Worm (Caenorhabditis elegans) whole organism, L3 larva: Measurements from ENCODE around the gene scl-25.

ENCODE experiments used
- ZK546.5 ChIP-seq: sonication (generic microtip); optimal IDR thresholded peaks from 2 replicates; lab custom pipeline; 2017; ENCODE audit warnings: missing biosample characterization, missing genetic modification characterization
- ceh-16 ChIP-seq: sonication (generic microtip); optimal IDR thresholded peaks from 2 replicates; lab custom pipeline; 2017; ENCODE audit warnings: missing biosample characterization, missing genetic modification characterization
- ceh-28 ChIP-seq: fragments of 150-350 bp; optimal IDR thresholded peaks from 2 replicates; lab custom pipeline; 2014; ENCODE audit warnings: missing biosample characterization, missing genetic modification reagents, missing genetic modification characterization
- ceh-82 ChIP-seq: fragments of 150-350 bp; optimal IDR thresholded peaks from 2 replicates; lab custom pipeline; 2014; ENCODE audit warnings: missing biosample characterization, missing genetic modification characterization
- ceh-9 ChIP-seq: sonication (generic microtip); optimal IDR thresholded peaks from 2 replicates; lab custom pipeline; 2018; ENCODE audit warnings: missing biosample characterization, missing genetic modification characterization
- egl-27 ChIP-seq: sonication (generic microtip); optimal IDR thresholded peaks from 4 replicates; lab custom pipeline; 2017; ENCODE audit warnings: missing biosample characterization, missing genetic modification reagents, missing genetic modification characterization
- egl-5 ChIP-seq: fragments of 150-350 bp; optimal IDR thresholded peaks from 2 replicates; lab custom pipeline; 2017; ENCODE audit warnings: missing biosample characterization, missing genetic modification reagents, missing genetic modification characterization, inconsistent platforms
- elt-1 ChIP-seq: fragments of 150-350 bp; optimal IDR thresholded peaks from 2 replicates; lab custom pipeline; 2014; ENCODE audit warnings: missing biosample characterization, missing genetic modification characterization
- elt-3 ChIP-seq, 3 experiments: fragments of 150-350 bp in 1 of 3; sonication (generic microtip) in 2 of 3; optimal IDR thresholded peaks; 2 replicates in 2 of 3; 4 replicates in 1 of 3; lab custom pipeline; 2014 to 2017; ENCODE audit warnings: missing biosample characterization in 3 of 3, missing genetic modification characterization in 3 of 3
- eor-1 ChIP-seq, 2 experiments: fragments of 150-350 bp; optimal IDR thresholded peaks; 2 replicates each; lab custom pipeline; 2014 to 2018; ENCODE audit warnings: missing biosample characterization in 2 of 2, missing genetic modification characterization in 2 of 2
- fkh-10 ChIP-seq: sonication (generic microtip); optimal IDR thresholded peaks from 2 replicates; lab custom pipeline; 2017; ENCODE audit warnings: missing biosample characterization, missing genetic modification reagents, missing genetic modification characterization
- fkh-2 ChIP-seq: fragments of 150-350 bp; optimal IDR thresholded peaks from 2 replicates; lab custom pipeline; 2014; ENCODE audit warnings: missing biosample characterization, missing genetic modification reagents, missing genetic modification characterization
- lin-15B ChIP-seq: fragments of 150-350 bp; optimal IDR thresholded peaks from 2 replicates; lab custom pipeline; 2014; ENCODE audit warnings: missing biosample characterization, missing genetic modification characterization
- lin-39 ChIP-seq: fragments of 150-350 bp; optimal IDR thresholded peaks from 2 replicates; lab custom pipeline; 2018; ENCODE audit warnings: missing biosample characterization, missing genetic modification reagents, missing genetic modification characterization
- lsy-12 ChIP-seq: sonication (generic microtip); optimal IDR thresholded peaks from 2 replicates; lab custom pipeline; 2016; ENCODE audit warnings: mild to moderate bottlenecking, missing genetic modification characterization, missing compliant biosample characterization
- mdl-1 ChIP-seq: fragments of 150-350 bp; optimal IDR thresholded peaks from 2 replicates; lab custom pipeline; 2014; ENCODE audit warnings: missing biosample characterization, missing genetic modification characterization
- mml-1 ChIP-seq: fragments of 150-350 bp; sonication (generic microtip); optimal IDR thresholded peaks from 3 replicates; lab custom pipeline; 2014; ENCODE audit warnings: missing biosample characterization, missing genetic modification characterization
- nhr-11 ChIP-seq: fragments of 150-350 bp; optimal IDR thresholded peaks from 2 replicates; lab custom pipeline; 2014; ENCODE audit warnings: missing biosample characterization, missing genetic modification characterization
- nhr-12 ChIP-seq: fragments of 150-350 bp; optimal IDR thresholded peaks from 2 replicates; lab custom pipeline; 2014; ENCODE audit warnings: missing biosample characterization, missing genetic modification characterization
- nhr-25 ChIP-seq: sonication (generic microtip); optimal IDR thresholded peaks from 2 replicates; lab custom pipeline; 2017; ENCODE audit warnings: missing biosample characterization, missing genetic modification characterization
- nhr-28 ChIP-seq: fragments of 150-350 bp; optimal IDR thresholded peaks from 2 replicates; lab custom pipeline; 2014; ENCODE audit warnings: missing biosample characterization, missing genetic modification characterization
- nhr-43 ChIP-seq: sonication (generic microtip); optimal IDR thresholded peaks from 2 replicates; lab custom pipeline; 2016; ENCODE audit warnings: mild to moderate bottlenecking, missing genetic modification characterization, missing compliant biosample characterization; ENCODE audit not compliant: poor library complexity, severe bottlenecking
- nhr-67 ChIP-seq: fragments of 150-350 bp; optimal IDR thresholded peaks from 2 replicates; lab custom pipeline; 2014; ENCODE audit warnings: missing biosample characterization, missing genetic modification characterization
- nhr-76 ChIP-seq: fragments of 150-350 bp; sonication (generic microtip); optimal IDR thresholded peaks from 5 replicates; lab custom pipeline; 2014; ENCODE audit warnings: missing biosample characterization, missing genetic modification characterization
- nhr-77 ChIP-seq: fragments of 150-350 bp; optimal IDR thresholded peaks from 2 replicates; lab custom pipeline; 2014; ENCODE audit warnings: missing biosample characterization, missing genetic modification characterization
- pha-4 ChIP-seq: fragments of 150-350 bp; optimal IDR thresholded peaks from 2 replicates; lab custom pipeline; 2014; ENCODE audit warnings: missing biosample characterization, missing genetic modification reagents, missing genetic modification characterization
- sea-2 ChIP-seq: fragments of 150-350 bp; sonication (generic microtip); optimal IDR thresholded peaks from 4 replicates; lab custom pipeline; 2014; ENCODE audit warnings: missing biosample characterization, missing genetic modification reagents, missing genetic modification characterization
- skn-1 ChIP-seq: fragments of 150-350 bp; optimal IDR thresholded peaks from 2 replicates; lab custom pipeline; 2014; ENCODE audit warnings: missing biosample characterization, missing genetic modification characterization
- snpc-4 ChIP-seq: fragments of 150-350 bp; optimal IDR thresholded peaks from 2 replicates; lab custom pipeline; 2014; ENCODE audit warnings: missing biosample characterization, missing genetic modification characterization
- unc-62 ChIP-seq: fragments of 150-350 bp; sonication (generic microtip); optimal IDR thresholded peaks from 4 replicates; lab custom pipeline; 2014; ENCODE audit warnings: missing biosample characterization, missing genetic modification reagents, missing genetic modification characterization
- zag-1 ChIP-seq: fragments of 150-350 bp; optimal IDR thresholded peaks from 2 replicates; lab custom pipeline; 2014; ENCODE audit warnings: missing biosample characterization, missing genetic modification characterization
- ztf-11 ChIP-seq: fragments of 150-350 bp; optimal IDR thresholded peaks from 2 replicates; lab custom pipeline; 2014; ENCODE audit warnings: missing biosample characterization, missing genetic modification characterization
- ztf-4 ChIP-seq: fragments of 150-350 bp; optimal IDR thresholded peaks from 2 replicates; lab custom pipeline; 2014; ENCODE audit warnings: missing biosample characterization, missing genetic modification characterization

The scl-25 gene

DNA sequence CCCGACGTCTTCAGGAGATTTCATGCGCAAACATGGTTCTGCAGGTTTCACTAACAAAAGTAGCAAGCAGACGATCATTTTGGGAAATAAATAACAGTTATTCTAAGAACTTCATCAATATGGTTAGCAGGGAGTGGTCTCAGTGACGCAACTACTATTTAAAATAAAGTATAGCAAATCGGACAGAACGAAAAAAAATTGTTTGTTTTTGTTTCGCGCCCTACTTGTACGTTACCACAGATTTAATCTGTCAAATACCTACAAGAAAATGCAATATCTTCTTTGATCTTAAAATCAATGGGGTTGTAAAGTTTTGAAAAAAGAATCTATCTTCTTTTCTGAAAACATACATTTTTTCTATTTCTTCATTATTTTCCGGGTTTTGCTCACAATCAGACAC, 26.6 kb upstream of the scl-25 start, which contains the start of gene srz-96:
srz-96 (plus strand) TSS at position 301 of the 400 bp plus-strand sequence.
- TF ChIP-seq lin-39 (no peak), sea-2 (GFP tag; lab: Kevin White, UChicago) (no peak), elt-3 (tag; optimal IDR thresholded peaks at IDR 0.05; lab: Kevin White, UChicago) (no peak), ztf-11 (no peak)

ce11 chrV:17201847-17202246, 23.6 kb upstream of the scl-25 start, which contains the start of gene Y68A4A.10:
Gene Y68A4A.10 (plus strand): TSS chrV:17202147.
- TF ChIP-seq nhr-77 (no peak), skn-1 (tag; lab: Kevin White, UChicago) (no peak), mml-1 (tag; lab: Kevin White, UChicago) (no peak), nhr-67 (tag; lab: Kevin White, UChicago) (no peak), nhr-43 (tag; lab: Kevin White, UChicago) (no peak), lsy-12 (no peak), ceh-9 (tag; lab: Kevin White, UChicago) (no peak), egl-27 (tag; lab: Kevin White, UChicago) (no peak), nhr-12 (tag; lab: Kevin White, UChicago) (no peak)
- TF ChIP-seq, all 47 proteins: peak for 0

- no peak for TF ChIP-seq lsy-12
- TF ChIP-seq nhr-12 (tag; lab: Kevin White, UChicago): no peak
These were observed 19.0 kb upstream of the scl-25 start for ce11 chrV:17206469-17206868.

DNA sequence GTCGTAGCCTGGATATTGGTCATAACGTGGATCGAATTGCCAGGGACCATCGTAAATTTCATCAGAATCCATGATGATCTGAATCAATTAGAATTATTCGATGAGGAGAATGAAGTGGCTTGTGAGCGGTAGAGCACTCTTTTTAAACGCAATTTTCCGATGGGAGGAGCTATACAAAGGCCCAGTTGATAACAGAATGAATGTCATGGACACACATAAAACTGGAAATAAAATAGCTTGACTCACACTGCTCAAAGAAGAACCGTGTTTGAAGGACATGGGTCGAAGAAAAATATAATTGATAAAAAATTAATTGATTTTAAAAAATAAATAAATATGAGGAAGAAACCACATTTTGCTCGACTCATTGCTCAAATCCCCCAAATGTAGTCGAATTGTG, 17.4 kb upstream of the scl-25 start, which contains the start of gene Y68A4A.13:
Y68A4A.13 (minus strand) TSS at position 101 of the 400 bp plus-strand sequence.
- no peak for TF ChIP-seq egl-5 (tag; lab: Kevin White, UChicago)
- TF ChIP-seq ztf-4 (tag; lab: Kevin White, UChicago): no peak
- no peak for TF ChIP-seq ZK546.5
- no peak for TF ChIP-seq lin-15B
- no peak for TF ChIP-seq nhr-28 (tag; lab: Kevin White, UChicago)
- TF ChIP-seq ceh-28 (tag; lab: Kevin White, UChicago): no peak

DNA sequence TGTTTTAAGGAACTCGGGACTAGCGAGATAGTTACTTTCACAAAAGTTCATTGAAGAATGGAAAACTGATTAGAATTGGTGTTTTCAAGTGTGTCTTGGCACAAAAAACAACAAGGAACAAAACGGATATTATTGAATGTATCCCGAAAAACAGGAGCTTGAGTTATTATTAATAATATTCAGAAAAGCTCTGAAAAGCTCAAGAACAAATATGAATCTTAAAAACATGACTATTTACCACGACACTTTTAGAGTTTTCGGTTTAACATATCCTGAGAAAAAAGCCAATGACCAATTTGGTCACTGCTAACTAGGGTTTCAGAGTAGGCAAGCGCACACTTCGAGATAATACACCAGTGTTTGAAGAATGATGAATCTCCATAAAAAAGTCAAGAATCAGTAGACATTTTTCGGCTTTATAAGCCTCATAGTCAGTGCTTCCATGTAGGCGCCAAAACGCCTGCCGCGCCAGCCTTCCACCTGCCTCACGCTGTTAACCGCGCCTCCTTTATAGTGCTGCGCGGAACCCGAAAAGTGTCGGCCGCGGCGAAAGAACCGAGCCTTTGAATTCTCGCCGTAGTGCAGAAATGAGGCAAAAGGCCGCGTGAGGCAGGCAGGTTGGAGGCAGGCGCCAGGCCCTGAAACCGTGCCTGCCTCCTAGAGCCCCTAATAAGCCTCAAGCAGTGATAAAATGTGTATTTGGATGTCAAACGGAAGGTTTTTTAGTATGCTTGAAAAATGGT, 13.3 kb upstream of the scl-25 start, which contains the start of gene srh-236:
srh-236 (minus strand) TSS at position 51 of the 743 bp plus-strand sequence.
- TF ChIP-seq ceh-16 (tag; lab: Kevin White, UChicago) (no peak), fkh-10 (GFP tag; lab: Kevin White, UChicago) (no peak), nhr-43 (tag; lab: Kevin White, UChicago) (no peak), lin-39 (no peak), ceh-28 (tag; lab: Kevin White, UChicago) (no peak), nhr-11 (tag; lab: Kevin White, UChicago) (no peak), nhr-25 (tag; lab: Kevin White, UChicago) (no peak), mdl-1 (tag; lab: Kevin White, UChicago) (no peak), egl-5 (tag; lab: Kevin White, UChicago) (no peak), lin-15B (no peak), ztf-11 (no peak), ztf-4 (tag; lab: Kevin White, UChicago) (no peak), nhr-28 (tag; lab: Kevin White, UChicago) (no peak), sea-2 (GFP tag; lab: Kevin White, UChicago) (no peak), pha-4 (tag; lab: Kevin White, UChicago) (no peak), unc-62 (GFP tag; lab: Kevin White, UChicago) (no peak), elt-1 (tag; lab: Kevin White, UChicago) (no peak), lsy-12 (no peak)
- TF ChIP-seq, all 47 proteins: peak for 0

DNA sequence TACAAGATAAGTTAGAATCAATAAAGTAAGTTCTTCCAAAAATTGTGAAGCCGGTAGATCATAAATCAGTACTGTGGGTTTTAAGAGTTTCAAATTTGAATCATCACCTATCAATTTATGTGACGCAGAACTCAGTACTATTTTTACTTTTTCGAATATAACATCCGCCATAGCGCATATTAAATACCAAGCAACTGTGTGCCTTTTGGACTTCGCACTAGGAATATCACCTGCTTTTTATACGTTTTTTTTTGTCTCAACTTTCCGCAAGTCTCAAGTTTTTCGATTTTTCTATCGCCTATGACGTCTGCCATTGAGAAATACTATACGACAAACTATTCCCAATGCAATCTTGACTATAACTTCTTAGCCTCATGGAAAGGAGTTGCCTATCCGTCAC, 12.7 kb upstream of the scl-25 start, which contains the start of gene srh-113:
srh-113 (plus strand) TSS at position 301 of the 400 bp plus-strand sequence.
- TF ChIP-seq nhr-76 (no peak), skn-1 (tag; lab: Kevin White, UChicago) (no peak), ceh-28 (tag; lab: Kevin White, UChicago) (no peak), ceh-9 (tag; lab: Kevin White, UChicago) (no peak), nhr-43 (tag; lab: Kevin White, UChicago) (no peak), nhr-77 (no peak), fkh-10 (GFP tag; lab: Kevin White, UChicago) (no peak), snpc-4 (tag; lab: Kevin White, UChicago) (no peak), sea-2 (GFP tag; lab: Kevin White, UChicago) (no peak), ceh-82 (tag; lab: Kevin White, UChicago) (no peak), nhr-11 (tag; lab: Kevin White, UChicago) (no peak), nhr-67 (tag; lab: Kevin White, UChicago) (no peak), fkh-2 (no peak), egl-27 (tag; lab: Kevin White, UChicago) (no peak), eor-1 (tag; optimal IDR thresholded peaks at IDR 0.05; lab: Kevin White, UChicago) (no peak), zag-1 (tag; lab: Kevin White, UChicago) (no peak)
